Worm (Caenorhabditis elegans) whole organism, L2 larva: ENCODE results near the gene ZK418.2.

Source experiments
- C34F6.9 ChIP-seq: fragments of 150-350 bp; optimal IDR thresholded peaks from 2 replicates; lab custom pipeline; 2014; ENCODE audit warnings: missing biosample characterization, missing genetic modification characterization
- F13H6.1 ChIP-seq: sonication (generic microtip); optimal IDR thresholded peaks from 2 replicates; lab custom pipeline; 2016; ENCODE audit warnings: missing genetic modification characterization, missing compliant biosample characterization
- R02D3.7 ChIP-seq: fragments of 150-350 bp; optimal IDR thresholded peaks from 2 replicates; lab custom pipeline; 2014; ENCODE audit warnings: missing biosample characterization, missing genetic modification characterization
- ZK546.5 ChIP-seq: sonication (generic microtip); optimal IDR thresholded peaks from 2 replicates; lab custom pipeline; 2017; ENCODE audit warnings: missing biosample characterization, missing genetic modification characterization
- aly-2 ChIP-seq: fragments of 150-350 bp; optimal IDR thresholded peaks from 2 replicates; lab custom pipeline; 2014; ENCODE audit warnings: missing biosample characterization, missing genetic modification characterization
- ama-1 ChIP-seq: fragments of 150-350 bp; optimal IDR thresholded peaks from 2 replicates; lab custom pipeline; 2018; ENCODE audit warnings: inconsistent platforms
- ceh-16 ChIP-seq: fragments of 150-350 bp; optimal IDR thresholded peaks from 2 replicates; lab custom pipeline; 2014; ENCODE audit warnings: missing biosample characterization, missing genetic modification characterization
- ceh-82 ChIP-seq: fragments of 150-350 bp; optimal IDR thresholded peaks from 2 replicates; lab custom pipeline; 2014; ENCODE audit warnings: missing biosample characterization, missing genetic modification characterization
- crh-2 ChIP-seq: sonication (generic microtip); optimal IDR thresholded peaks from 2 replicates; lab custom pipeline; 2017; ENCODE audit warnings: missing biosample characterization, missing genetic modification characterization
- fos-1 ChIP-seq: fragments of 150-350 bp; optimal IDR thresholded peaks from 2 replicates; lab custom pipeline; 2014; ENCODE audit warnings: missing biosample characterization, missing genetic modification characterization
- gmeb-1 ChIP-seq: fragments of 150-350 bp; optimal IDR thresholded peaks from 2 replicates; lab custom pipeline; 2014; ENCODE audit warnings: missing biosample characterization, missing genetic modification characterization
- lin-11 ChIP-seq: fragments of 150-350 bp; sonication (generic microtip); optimal IDR thresholded peaks from 2 replicates; lab custom pipeline; 2014; ENCODE audit warnings: missing biosample characterization, missing genetic modification characterization, inconsistent platforms, mixed read lengths
- lin-13 ChIP-seq: fragments of 150-350 bp; optimal IDR thresholded peaks from 2 replicates; lab custom pipeline; 2014; ENCODE audit warnings: missing biosample characterization, missing genetic modification reagents, missing genetic modification characterization
- lin-39 ChIP-seq: fragments of 150-350 bp; optimal IDR thresholded peaks from 2 replicates; lab custom pipeline; 2014; ENCODE audit warnings: missing biosample characterization, missing genetic modification reagents, missing genetic modification characterization
- mbf-1 ChIP-seq: sonication (generic microtip); optimal IDR thresholded peaks from 2 replicates; lab custom pipeline; 2017; ENCODE audit warnings: missing biosample characterization, missing genetic modification characterization
- nhr-12 ChIP-seq: fragments of 150-350 bp; optimal IDR thresholded peaks from 2 replicates; lab custom pipeline; 2014; ENCODE audit warnings: missing biosample characterization, missing genetic modification characterization
- nhr-129 ChIP-seq: fragments of 150-350 bp; optimal IDR thresholded peaks from 2 replicates; lab custom pipeline; 2014; ENCODE audit warnings: missing biosample characterization, missing genetic modification characterization
- nhr-237 ChIP-seq: fragments of 150-350 bp; optimal IDR thresholded peaks from 2 replicates; lab custom pipeline; 2014; ENCODE audit warnings: missing biosample characterization, missing genetic modification characterization
- nhr-6 ChIP-seq: fragments of 150-350 bp; optimal IDR thresholded peaks from 2 replicates; lab custom pipeline; 2014; ENCODE audit warnings: missing biosample characterization, missing genetic modification characterization
- nhr-77 ChIP-seq: fragments of 150-350 bp; optimal IDR thresholded peaks from 2 replicates; lab custom pipeline; 2014; ENCODE audit warnings: missing biosample characterization, missing genetic modification characterization
- peb-1 ChIP-seq: fragments of 150-350 bp; optimal IDR thresholded peaks from 2 replicates; lab custom pipeline; 2014; ENCODE audit warnings: missing biosample characterization, missing genetic modification characterization
- sem-4 ChIP-seq: fragments of 150-350 bp; optimal IDR thresholded peaks from 2 replicates; lab custom pipeline; 2014; ENCODE audit warnings: missing biosample characterization, missing genetic modification reagents, missing genetic modification characterization
- skn-1 ChIP-seq: sonication (generic microtip); optimal IDR thresholded peaks from 2 replicates; lab custom pipeline; 2017; ENCODE audit warnings: missing biosample characterization, missing genetic modification characterization
- sma-3 ChIP-seq: sonication (generic microtip); optimal IDR thresholded peaks from 2 replicates; lab custom pipeline; 2016; ENCODE audit warnings: missing genetic modification reagents, missing genetic modification characterization, missing compliant biosample characterization
- sma-9 ChIP-seq, 2 experiments: fragments of 150-350 bp in 1 of 2; sonication (generic microtip) in 1 of 2; optimal IDR thresholded peaks; 2 replicates each; lab custom pipeline; 2014 to 2016; ENCODE audit warnings: missing genetic modification characterization in 2 of 2, mild to moderate bottlenecking in 1 of 2, missing biosample characterization in 1 of 2, missing compliant biosample characterization in 1 of 2, missing genetic modification reagents in 1 of 2, moderate library complexity in 1 of 2
- snpc-4 ChIP-seq: fragments of 150-350 bp; optimal IDR thresholded peaks from 2 replicates; lab custom pipeline; 2014; ENCODE audit warnings: missing biosample characterization, missing genetic modification characterization
- unc-39 ChIP-seq: fragments of 150-350 bp; optimal IDR thresholded peaks from 2 replicates; lab custom pipeline; 2014; ENCODE audit warnings: missing biosample characterization, missing genetic modification characterization
- unc-55 ChIP-seq: fragments of 150-350 bp; sonication (generic microtip); optimal IDR thresholded peaks from 3 replicates; lab custom pipeline; 2014; ENCODE audit warnings: missing biosample characterization, missing genetic modification reagents, missing genetic modification characterization
- unc-62 ChIP-seq: fragments of 150-350 bp; optimal IDR thresholded peaks from 2 replicates; lab custom pipeline; 2014; ENCODE audit warnings: missing biosample characterization, missing genetic modification reagents, missing genetic modification characterization
- zag-1 ChIP-seq: fragments of 150-350 bp; optimal IDR thresholded peaks from 2 replicates; lab custom pipeline; 2014; ENCODE audit warnings: missing biosample characterization, missing genetic modification characterization
- ztf-11 ChIP-seq: sonication (generic microtip); optimal IDR thresholded peaks from 2 replicates; lab custom pipeline; 2017; ENCODE audit warnings: missing biosample characterization, missing genetic modification characterization

Gene ZK418.2

ce11 chrIII:7078737-7079136 is 12.4 kb upstream of the ZK418.2 start, which contains the start of gene ZK418.6:
ZK418.6 (minus strand) TSS chrIII:7078837.
- TF ChIP-seq ceh-16 (tag; lab: Kevin White, UChicago) (no peak), unc-62 (no peak), R02D3.7 (tag; lab: Kevin White, UChicago) (no peak), ceh-82 (no peak), nhr-12 (tag; lab: Kevin White, UChicago) (no peak), ama-1 (lab: Kevin White, UChicago) (no peak), crh-2 (tag; lab: Kevin White, UChicago) (no peak), mbf-1 (tag; lab: Kevin White, UChicago) (no peak), F13H6.1 (tag; lab: Kevin White, UChicago) (no peak), nhr-237 (tag; lab: Kevin White, UChicago) (no peak), C34F6.9 (tag; lab: Kevin White, UChicago) (no peak), unc-55 (GFP tag; lab: Kevin White, UChicago) (no peak), peb-1 (no peak), nhr-77 (tag; lab: Kevin White, UChicago) (no peak), skn-1 (tag; lab: Kevin White, UChicago) (no peak)

ce11 chrIII:7080689-7081088 is 10.5 kb upstream of the ZK418.2 start, which contains the start of gene ZK418.7:
ZK418.7 (minus strand) TSS chrIII:7080789.
- TF ChIP-seq nhr-237 (tag; lab: Kevin White, UChicago) (no peak), lin-39 (no peak), F13H6.1 (tag; lab: Kevin White, UChicago) (no peak), ztf-11 (tag; lab: Kevin White, UChicago) (no peak), nhr-6 (tag; lab: Kevin White, UChicago) (no peak), ama-1 (lab: Kevin White, UChicago) (no peak), lin-13 (GFP tag; lab: Kevin White, UChicago) (no peak)

ce11 chrIII:7081488-7081887 is 9.7 kb upstream of the ZK418.2 start:
- TF ChIP-seq ama-1 (lab: Kevin White, UChicago) (no peak), snpc-4 (tag; lab: Kevin White, UChicago) (no peak), zag-1 (tag; lab: Kevin White, UChicago) (no peak), ceh-82 (no peak), fos-1 (tag; lab: Kevin White, UChicago) (peak; percentile 76)

ce11 chrIII:7083106-7083505 is 8.0 kb upstream of the ZK418.2 start:
- TF ChIP-seq F13H6.1 (tag; lab: Kevin White, UChicago) (no peak), lin-11 (tag; lab: Kevin White, UChicago) (no peak), unc-39 (no peak), gmeb-1 (tag; lab: Kevin White, UChicago) (no peak), ZK546.5 (tag; lab: Kevin White, UChicago) (no peak), ceh-16 (tag; lab: Kevin White, UChicago) (no peak), peb-1 (no peak), sem-4 (tag; lab: Kevin White, UChicago) (no peak), C34F6.9 (tag; lab: Kevin White, UChicago) (no peak)

- no peak for TF ChIP-seq gmeb-1 (tag; lab: Kevin White, UChicago)
- TF ChIP-seq snpc-4 (tag; lab: Kevin White, UChicago), result no peak
- TF ChIP-seq zag-1 (tag; lab: Kevin White, UChicago), result no peak
- TF ChIP-seq sma-9 (GFP tag; optimal IDR thresholded peaks at IDR 0.05; lab: Kevin White, UChicago), result no peak
- TF ChIP-seq sma-9 (tag; optimal IDR thresholded peaks at IDR 0.05; lab: Kevin White, UChicago), result no peak
- no peak for TF ChIP-seq sma-3 (GFP tag; lab: Kevin White, UChicago)
- no peak for TF ChIP-seq skn-1 (tag; lab: Kevin White, UChicago)
- TF ChIP-seq nhr-129, result no peak
- TF ChIP-seq aly-2, result no peak
Measured at ce11 chrIII:7084908-7085307, 6.2 kb upstream of the ZK418.2 start, which contains the start of gene tofu-7. tofu-7 (minus strand) TSS chrIII:7085018.

ce11 chrIII:7087180-7087579 is 4.0 kb upstream of the ZK418.2 start:
- no peak for TF ChIP-seq ZK546.5 (tag; lab: Kevin White, UChicago)
- peak; percentile 4 for TF ChIP-seq gmeb-1 (tag; lab: Kevin White, UChicago)
- TF ChIP-seq, all 48 proteins: peak for 1
